Worm (Caenorhabditis elegans) whole organism, midembryonic: ENCODE results near the gene gasr-8.

Experiments used
- T22C8.4 ChIP-seq: fragments of 200-800 bp; sonication (Bioruptor generic); IDR thresholded peaks from 2 replicates; pipeline ENCODE4 v1.3.6; 2022; ENCODE audit warnings: missing genetic modification characterization, missing compliant biosample characterization
- cog-1 ChIP-seq: sonication (generic microtip); optimal IDR thresholded peaks from 2 replicates; lab custom pipeline; 2016; ENCODE audit warnings: missing genetic modification characterization, missing compliant biosample characterization
- flt-1 ChIP-seq: fragments of 200-800 bp; sonication (Bioruptor generic); IDR thresholded peaks from 2 replicates; pipeline ENCODE4 v1.3.6; 2022; ENCODE audit warnings: missing genetic modification characterization, missing compliant biosample characterization
- klf-2 ChIP-seq: fragments of 200-800 bp; sonication (Bioruptor generic); conservative IDR thresholded peaks from 2 replicates; pipeline ENCODE4 v1.3.6; 2022; ENCODE audit warnings: missing genetic modification reagents, missing genetic modification characterization, missing compliant biosample characterization
- med-1 ChIP-seq: sonication (generic microtip); optimal IDR thresholded peaks from 2 replicates; lab custom pipeline; 2017; ENCODE audit warnings: missing genetic modification characterization, mild to moderate bottlenecking, missing compliant biosample characterization, antibody characterized with exemption, missing genetic modification reagents; ENCODE audit not compliant: insufficient read depth
- ref-1 ChIP-seq: fragments of 200-800 bp; sonication (Bioruptor generic); conservative IDR thresholded peaks from 2 replicates; pipeline ENCODE4 v1.3.6; 2022; ENCODE audit warnings: missing genetic modification reagents, missing genetic modification characterization, missing compliant biosample characterization
- tab-1 ChIP-seq: fragments of 200-800 bp; sonication (Bioruptor generic); IDR thresholded peaks from 2 replicates; pipeline ENCODE4 v1.3.6; 2022; ENCODE audit warnings: missing genetic modification characterization, missing compliant biosample characterization
- ztf-23 ChIP-seq: fragments of 200-800 bp; sonication (Bioruptor generic); IDR thresholded peaks from 2 replicates; pipeline ENCODE4 v1.3.6; 2022; ENCODE audit warnings: missing genetic modification reagents, missing genetic modification characterization, missing compliant biosample characterization
- ztf-29 ChIP-seq: fragments of 200-800 bp; sonication (Bioruptor generic); IDR thresholded peaks from 2 replicates; pipeline ENCODE4 v1.3.6; 2022; ENCODE audit warnings: missing genetic modification reagents, missing genetic modification characterization, missing compliant biosample characterization

gasr-8 gene

DNA sequence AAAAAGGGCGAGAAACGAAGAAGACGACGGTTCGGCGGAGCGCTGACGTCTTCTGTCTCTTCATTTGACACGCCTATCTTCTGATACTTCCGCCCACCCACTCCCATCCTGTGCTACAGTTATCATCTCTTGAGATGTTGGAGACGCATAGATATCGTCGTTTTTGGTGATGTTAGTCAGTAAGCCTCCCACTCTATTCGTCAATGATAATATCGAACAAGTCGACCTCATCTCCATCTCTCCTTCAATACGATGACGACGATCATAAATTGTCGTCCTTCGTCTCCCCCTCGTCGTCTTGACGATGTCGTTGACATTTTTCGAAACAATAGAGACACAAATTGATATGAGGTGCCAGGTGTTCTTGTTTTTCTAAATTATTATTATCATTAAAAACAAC lies 30.8 kb upstream of the gasr-8 start, which contains the start of gene slc-25A29:
slc-25A29 (minus strand) TSS at position 45 of the 400 bp plus-strand sequence.
- TF ChIP-seq cog-1: no peak
- no peak for TF ChIP-seq klf-2 (GFP tag; lab: Robert Waterston, UW)
- TF ChIP-seq ref-1 (GFP tag; lab: Robert Waterston, UW): no peak
- no peak for TF ChIP-seq med-1
- TF ChIP-seq T22C8.4 (GFP tag; lab: Robert Waterston, UW): no peak
- TF ChIP-seq ztf-23 (GFP tag; lab: Robert Waterston, UW): no peak
- TF ChIP-seq ztf-29 (GFP tag; lab: Robert Waterston, UW): no peak
- no peak for TF ChIP-seq tab-1
- no peak for TF ChIP-seq flt-1 (GFP tag; lab: Robert Waterston, UW)

DNA sequence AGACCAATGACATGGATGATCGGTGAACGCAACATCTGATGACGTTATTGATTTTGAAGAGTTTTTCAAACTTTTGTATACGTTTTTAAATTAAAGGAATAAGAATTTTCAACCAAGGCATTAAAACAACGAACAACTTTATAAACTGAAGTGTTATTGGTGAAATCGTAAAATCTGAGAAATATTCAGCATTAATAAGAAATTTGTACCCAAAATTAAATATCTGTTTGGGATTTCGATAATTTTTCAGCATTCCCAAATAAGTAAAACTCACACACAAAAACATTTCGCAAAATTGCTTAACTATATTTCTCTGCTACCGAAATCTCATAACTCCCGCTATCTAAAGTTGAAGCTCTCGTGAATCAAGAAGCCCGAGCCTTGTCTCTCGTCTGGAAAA lies 29.3 kb upstream of the gasr-8 start:
- no peak for TF ChIP-seq klf-2 (GFP tag; lab: Robert Waterston, UW)
- no peak for TF ChIP-seq flt-1 (GFP tag; lab: Robert Waterston, UW)
- no peak for TF ChIP-seq tab-1
- TF ChIP-seq ref-1 (GFP tag; lab: Robert Waterston, UW): no peak
- no peak for TF ChIP-seq T22C8.4 (GFP tag; lab: Robert Waterston, UW)
- no peak for TF ChIP-seq cog-1

DNA sequence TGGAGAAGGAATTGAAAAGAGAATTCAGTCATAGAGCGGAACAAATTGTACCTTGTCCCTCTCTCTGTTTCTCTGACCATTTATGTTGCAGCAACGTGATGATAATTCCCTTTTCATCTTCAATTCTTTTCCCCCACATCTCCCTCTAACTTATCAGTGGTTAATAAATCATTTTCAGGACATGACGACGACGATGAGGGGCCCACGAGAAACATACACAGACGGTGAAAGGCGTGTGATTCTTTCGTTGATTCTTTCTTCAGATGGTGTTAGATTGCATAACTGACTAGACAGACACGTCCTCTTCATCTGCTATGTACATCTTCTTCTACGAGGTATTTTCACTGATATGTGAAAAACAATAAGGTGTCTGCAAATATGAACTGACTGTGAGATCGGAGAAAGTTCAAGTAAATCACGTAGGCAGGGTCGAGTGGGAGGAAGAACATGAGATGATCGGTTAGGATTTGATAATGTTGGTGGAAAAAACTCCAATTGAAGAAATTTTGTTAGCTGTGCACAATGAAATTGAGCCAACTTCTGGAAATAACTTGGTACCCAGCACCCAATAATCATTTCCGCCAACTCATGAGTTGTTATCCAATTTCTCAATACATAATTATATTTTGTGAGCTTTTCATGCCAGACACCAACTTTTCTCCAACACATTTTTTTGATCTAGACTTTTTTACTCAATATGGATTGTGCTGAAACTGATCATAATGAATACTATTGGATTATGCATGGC lies 28.1 kb upstream of the gasr-8 start, which contains the start of gene srh-17:
srh-17 (plus strand) TSS at position 698 of the 748 bp plus-strand sequence.
- TF ChIP-seq cog-1 (no peak), T22C8.4 (GFP tag; lab: Robert Waterston, UW) (no peak), med-1 (no peak), ztf-29 (GFP tag; lab: Robert Waterston, UW) (no peak), klf-2 (GFP tag; lab: Robert Waterston, UW) (no peak), ztf-23 (GFP tag; lab: Robert Waterston, UW) (no peak), flt-1 (GFP tag; lab: Robert Waterston, UW) (no peak), tab-1 (no peak), ref-1 (GFP tag; lab: Robert Waterston, UW) (no peak)

DNA sequence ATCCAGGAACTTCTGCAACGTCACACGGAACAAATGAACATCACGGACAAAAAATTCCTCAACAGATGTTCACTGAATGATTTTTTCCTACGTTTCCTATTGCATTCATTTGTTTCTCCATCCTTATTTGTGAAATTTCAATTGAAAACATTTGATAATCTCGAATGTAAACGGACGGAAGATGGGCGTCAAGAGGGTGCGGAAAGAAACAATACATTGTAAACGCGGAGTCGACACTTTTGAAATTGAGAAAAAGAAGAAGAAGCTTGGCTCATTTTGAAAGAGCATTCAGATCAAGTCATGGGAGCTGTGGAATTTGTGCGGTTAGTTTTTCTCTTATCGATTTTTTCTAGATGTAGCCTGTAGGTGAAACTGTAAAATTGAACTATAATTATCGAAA lies 25.9 kb upstream of the gasr-8 start, which contains the start of gene C47E8.9:
C47E8.9 (plus strand) TSS at position 301 of the 400 bp plus-strand sequence.
- TF ChIP-seq flt-1 (GFP tag; lab: Robert Waterston, UW) (no peak), ref-1 (GFP tag; lab: Robert Waterston, UW) (no peak), cog-1 (no peak), ztf-29 (GFP tag; lab: Robert Waterston, UW) (no peak), klf-2 (GFP tag; lab: Robert Waterston, UW) (no peak), med-1 (no peak), T22C8.4 (GFP tag; lab: Robert Waterston, UW) (no peak), ztf-23 (GFP tag; lab: Robert Waterston, UW) (no peak), tab-1 (no peak)

- no peak for TF ChIP-seq T22C8.4 (GFP tag; lab: Robert Waterston, UW)
- no peak for TF ChIP-seq ztf-29 (GFP tag; lab: Robert Waterston, UW)
- TF ChIP-seq cog-1: no peak
- no peak for TF ChIP-seq ref-1 (GFP tag; lab: Robert Waterston, UW)
- TF ChIP-seq klf-2 (GFP tag; lab: Robert Waterston, UW): no peak
- TF ChIP-seq tab-1: no peak
- no peak for TF ChIP-seq med-1
- no peak for TF ChIP-seq flt-1 (GFP tag; lab: Robert Waterston, UW)
- no peak for TF ChIP-seq ztf-23 (GFP tag; lab: Robert Waterston, UW)
Measured at ce11 chrV:14665728-14666127, 23.2 kb upstream of the gasr-8 start, which contains the start of gene C47E8.1. TSS of gene C47E8.1 (plus strand) at chrV:14666028.

DNA sequence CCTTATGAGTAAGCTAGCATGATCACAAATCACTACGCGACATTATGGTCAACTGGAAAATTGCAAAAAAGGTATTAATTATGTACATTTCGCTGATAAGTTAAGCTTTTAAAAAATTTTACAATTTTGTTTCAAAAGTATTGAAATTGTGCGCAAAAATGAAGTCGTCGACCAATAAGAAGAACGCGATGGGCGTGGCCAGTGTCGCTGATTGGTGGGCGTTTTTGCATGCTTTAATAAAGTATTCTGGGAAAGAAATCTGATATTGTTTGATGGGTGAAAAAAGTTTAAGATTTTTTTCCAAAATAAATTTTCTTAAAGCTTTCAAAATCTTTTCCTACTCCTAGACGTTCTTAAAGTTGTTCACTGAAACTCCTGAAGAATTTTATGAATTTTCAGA lies 10.6 kb upstream of the gasr-8 start:
- TF ChIP-seq T22C8.4 (GFP tag; lab: Robert Waterston, UW): no peak
- no peak for TF ChIP-seq klf-2 (GFP tag; lab: Robert Waterston, UW)
- no peak for TF ChIP-seq flt-1 (GFP tag; lab: Robert Waterston, UW)
- no peak for TF ChIP-seq ztf-23 (GFP tag; lab: Robert Waterston, UW)
- TF ChIP-seq ref-1 (GFP tag; lab: Robert Waterston, UW): no peak
- no peak for TF ChIP-seq tab-1
- TF ChIP-seq med-1: no peak
- TF ChIP-seq cog-1: no peak
- TF ChIP-seq ztf-29 (GFP tag; lab: Robert Waterston, UW): no peak

- no peak for TF ChIP-seq med-1
- TF ChIP-seq ztf-23 (GFP tag; lab: Robert Waterston, UW): no peak
- no peak for TF ChIP-seq klf-2 (GFP tag; lab: Robert Waterston, UW)
- no peak for TF ChIP-seq cog-1
- TF ChIP-seq flt-1 (GFP tag; lab: Robert Waterston, UW): no peak
- no peak for TF ChIP-seq ztf-29 (GFP tag; lab: Robert Waterston, UW)
- no peak for TF ChIP-seq tab-1
- TF ChIP-seq ref-1 (GFP tag; lab: Robert Waterston, UW): no peak
- no peak for TF ChIP-seq T22C8.4 (GFP tag; lab: Robert Waterston, UW)
Measured at ce11 chrV:14680014-14680413, 8.9 kb upstream of the gasr-8 start, which contains the start of gene C47E8.3. TSS of gene C47E8.3 (plus strand) at chrV:14680314.

ce11 chrV:14682870-14683269 lies 6.0 kb upstream of the gasr-8 start:
- no peak for TF ChIP-seq ref-1 (GFP tag; lab: Robert Waterston, UW)
- no peak for TF ChIP-seq ztf-29 (GFP tag; lab: Robert Waterston, UW)
- TF ChIP-seq klf-2 (GFP tag; lab: Robert Waterston, UW): no peak
- TF ChIP-seq T22C8.4 (GFP tag; lab: Robert Waterston, UW): no peak
- TF ChIP-seq tab-1: no peak
- no peak for TF ChIP-seq ztf-23 (GFP tag; lab: Robert Waterston, UW)
- no peak for TF ChIP-seq flt-1 (GFP tag; lab: Robert Waterston, UW)
- TF ChIP-seq cog-1: no peak
- TF ChIP-seq med-1: no peak

ce11 chrV:14683291-14683690 lies 5.6 kb upstream of the gasr-8 start:
- TF ChIP-seq ztf-23 (GFP tag; lab: Robert Waterston, UW) (no peak), cog-1 (no peak), klf-2 (GFP tag; lab: Robert Waterston, UW) (no peak), flt-1 (GFP tag; lab: Robert Waterston, UW) (no peak), ztf-29 (GFP tag; lab: Robert Waterston, UW) (no peak), ref-1 (GFP tag; lab: Robert Waterston, UW) (no peak), tab-1 (no peak), med-1 (no peak), T22C8.4 (GFP tag; lab: Robert Waterston, UW) (no peak)
